Fruit fly (Drosophila melanogaster) whole organism, embryonic: Measurements from ENCODE around the gene prt.

Source experiments
- BtbVII ChIP-seq: fragments of 200-800 bp; sonication (Bioruptor generic); optimal IDR thresholded peaks from 3 replicates; lab custom pipeline; 2017; ENCODE audit warnings: missing biosample characterization, mild to moderate bottlenecking, missing genetic modification characterization
- C15 ChIP-seq: fragments of 200-800 bp; sonication (Bioruptor generic); IDR thresholded peaks from 3 replicates; pipeline ENCODE4 v1.3.6; 2022; ENCODE audit warnings: missing biosample characterization, missing genetic modification characterization
- CG10274 ChIP-seq: fragments of 200-800 bp; sonication (Bioruptor generic); optimal IDR thresholded peaks from 3 replicates; lab custom pipeline; 2017; ENCODE audit warnings: missing biosample characterization, mild to moderate bottlenecking, missing genetic modification characterization
- CG11398 ChIP-seq: fragments of 200-800 bp; sonication (Bioruptor generic); optimal IDR thresholded peaks from 2 replicates; lab custom pipeline; 2016; ENCODE audit warnings: missing biosample characterization, missing genetic modification characterization
- CG12219 ChIP-seq: fragments of 200-800 bp; sonication (Bioruptor generic); optimal IDR thresholded peaks from 3 replicates; lab custom pipeline; 2018; ENCODE audit warnings: missing biosample characterization, mild to moderate bottlenecking, missing genetic modification characterization
- CG12391 ChIP-seq: fragments of 200-800 bp; sonication (Bioruptor generic); optimal IDR thresholded peaks from 3 replicates; lab custom pipeline; 2018; ENCODE audit warnings: missing biosample characterization, mild to moderate bottlenecking, missing genetic modification characterization, moderate library complexity
- CG13894 ChIP-seq: fragments of 200-800 bp; sonication (Bioruptor generic); optimal IDR thresholded peaks from 3 replicates; lab custom pipeline; 2018; ENCODE audit warnings: missing biosample characterization, mild to moderate bottlenecking, missing genetic modification characterization, moderate library complexity
- CG15011 ChIP-seq: fragments of 200-800 bp; sonication (Bioruptor generic); optimal IDR thresholded peaks from 3 replicates; lab custom pipeline; 2018; ENCODE audit warnings: missing biosample characterization, mild to moderate bottlenecking, missing genetic modification characterization
- CG15269 ChIP-seq: fragments of 200-800 bp; sonication (Bioruptor generic); optimal IDR thresholded peaks from 2 replicates; lab custom pipeline; 2018; ENCODE audit warnings: missing biosample characterization, mild to moderate bottlenecking, missing genetic modification characterization, moderate library complexity
- CG1529 ChIP-seq: fragments of 200-800 bp; sonication (Bioruptor generic); optimal IDR thresholded peaks from 3 replicates; lab custom pipeline; 2018; ENCODE audit warnings: missing biosample characterization, missing genetic modification characterization
- CG15479 ChIP-seq: fragments of 200-800 bp; sonication (Bioruptor generic); optimal IDR thresholded peaks from 3 replicates; lab custom pipeline; 2019; ENCODE audit warnings: missing biosample characterization, mild to moderate bottlenecking, missing genetic modification characterization, moderate library complexity
- CG15514 ChIP-seq: fragments of 200-800 bp; sonication (Bioruptor generic); optimal IDR thresholded peaks from 3 replicates; lab custom pipeline; 2017; ENCODE audit warnings: missing biosample characterization, missing genetic modification characterization, mild to moderate bottlenecking, moderate library complexity, missing genetic modification reagents
- CG1647 ChIP-seq: fragments of 200-800 bp; sonication (Bioruptor generic); optimal IDR thresholded peaks from 3 replicates; lab custom pipeline; 2016; ENCODE audit warnings: missing biosample characterization, missing genetic modification characterization
- CG1792 ChIP-seq: fragments of 200-800 bp; sonication (Bioruptor generic); optimal IDR thresholded peaks from 2 replicates; lab custom pipeline; 2016; ENCODE audit warnings: missing biosample characterization, missing genetic modification characterization
- CG18599 ChIP-seq: fragments of 200-800 bp; sonication (Bioruptor generic); optimal IDR thresholded peaks from 3 replicates; lab custom pipeline; 2017; ENCODE audit warnings: missing biosample characterization, missing genetic modification characterization, mild to moderate bottlenecking, moderate library complexity, missing genetic modification reagents
- CG2116 ChIP-seq: fragments of 200-800 bp; sonication (Bioruptor generic); optimal IDR thresholded peaks from 3 replicates; lab custom pipeline; 2018; ENCODE audit warnings: missing biosample characterization, mild to moderate bottlenecking, missing genetic modification characterization
- CG2678 ChIP-seq: fragments of 200-800 bp; sonication (Bioruptor generic); optimal IDR thresholded peaks from 3 replicates; lab custom pipeline; 2019; ENCODE audit warnings: missing biosample characterization, mild to moderate bottlenecking, missing genetic modification characterization, moderate library complexity
- CG31365 ChIP-seq: fragments of 200-800 bp; sonication (Bioruptor generic); optimal IDR thresholded peaks from 2 replicates; lab custom pipeline; 2018; ENCODE audit warnings: missing biosample characterization, mild to moderate bottlenecking, missing genetic modification characterization
- CG34224 ChIP-seq: fragments of 200-800 bp; sonication (Bioruptor generic); IDR thresholded peaks from 3 replicates; pipeline ENCODE4 v1.3.6; 2022; ENCODE audit warnings: missing biosample characterization, missing genetic modification characterization; ENCODE audit not compliant: partially characterized antibody
- CG4854 ChIP-seq: fragments of 200-800 bp; sonication (Bioruptor generic); optimal IDR thresholded peaks from 2 replicates; lab custom pipeline; 2016; ENCODE audit warnings: missing biosample characterization, missing genetic modification characterization, inconsistent platforms
- CG5180 ChIP-seq: fragments of 200-800 bp; sonication (Bioruptor generic); optimal IDR thresholded peaks from 3 replicates; lab custom pipeline; 2017; ENCODE audit warnings: missing biosample characterization, missing genetic modification characterization, mild to moderate bottlenecking, moderate library complexity, missing genetic modification reagents
- CG6813 ChIP-seq: fragments of 200-800 bp; sonication (Bioruptor generic); optimal IDR thresholded peaks from 2 replicates; lab custom pipeline; 2017; ENCODE audit warnings: missing biosample characterization, missing genetic modification characterization, mild to moderate bottlenecking, moderate library complexity, missing genetic modification reagents
- CG8290 ChIP-seq, 3 experiments: fragments of 200-800 bp; sonication (Bioruptor generic); optimal IDR thresholded peaks; 2 replicates each; lab custom pipeline; 2016 to 2019; ENCODE audit warnings: missing biosample characterization in 3 of 3, missing genetic modification characterization in 3 of 3, mild to moderate bottlenecking in 2 of 3, moderate library complexity in 1 of 3
- CG9727 ChIP-seq: fragments of 200-800 bp; sonication (Bioruptor generic); optimal IDR thresholded peaks from 3 replicates; lab custom pipeline; 2017; ENCODE audit warnings: missing biosample characterization, mild to moderate bottlenecking, missing genetic modification characterization
- CkIIα-i1 ChIP-seq: fragments of 200-800 bp; sonication (Bioruptor generic); IDR thresholded peaks from 2 replicates; pipeline ENCODE4 v1.3.6; 2022; ENCODE audit warnings: missing biosample characterization, missing genetic modification characterization
- Ets65A ChIP-seq: fragments of 200-800 bp; sonication (Bioruptor generic); peaks from one replicate; lab custom pipeline; 2016; ENCODE audit warnings: missing biosample characterization, missing genetic modification characterization
- Med ChIP-seq: fragments of 200-800 bp; sonication (Bioruptor generic); peaks from one replicate; lab custom pipeline; 2016; ENCODE audit warnings: missing biosample characterization, missing genetic modification characterization, mild to moderate bottlenecking, inconsistent platforms, moderate library complexity
- NC2β ChIP-seq: fragments of 200-800 bp; sonication (Bioruptor generic); optimal IDR thresholded peaks from 2 replicates; lab custom pipeline; 2016; ENCODE audit warnings: missing biosample characterization, missing genetic modification characterization
- Oaz ChIP-seq: fragments of 200-800 bp; sonication (Bioruptor generic); IDR thresholded peaks from 2 replicates; pipeline ENCODE4 v1.3.6; 2022; ENCODE audit warnings: missing biosample characterization, missing genetic modification characterization
- PHDP ChIP-seq: fragments of 200-800 bp; sonication (Bioruptor generic); optimal IDR thresholded peaks from 3 replicates; lab custom pipeline; 2018; ENCODE audit warnings: missing biosample characterization, mild to moderate bottlenecking, missing genetic modification characterization, moderate library complexity
- Rx ChIP-seq: fragments of 200-800 bp; sonication (Bioruptor generic); IDR thresholded peaks from 2 replicates; pipeline ENCODE4 v1.3.6; 2022; ENCODE audit warnings: missing biosample characterization, missing genetic modification characterization
- Spps ChIP-seq: fragments of 200-800 bp; sonication (Bioruptor generic); optimal IDR thresholded peaks from 2 replicates; lab custom pipeline; 2018; ENCODE audit warnings: missing biosample characterization, mild to moderate bottlenecking, missing genetic modification characterization
- bcd ChIP-seq: fragments of 200-800 bp; sonication (Bioruptor generic); optimal IDR thresholded peaks from 2 replicates; lab custom pipeline; 2017; ENCODE audit warnings: missing biosample characterization, mild to moderate bottlenecking, missing genetic modification characterization
- br ChIP-seq: fragments of >200 bp; optimal IDR thresholded peaks from 2 replicates; lab custom pipeline; 2017
- cas ChIP-seq: fragments of 200-800 bp; sonication (Bioruptor generic); IDR thresholded peaks from 2 replicates; pipeline ENCODE4 v1.3.6; 2022; ENCODE audit warnings: missing biosample characterization, missing genetic modification characterization
- gro ChIP-seq: fragments of 200-800 bp; sonication (Bioruptor generic); optimal IDR thresholded peaks from 2 replicates; lab custom pipeline; 2016; ENCODE audit warnings: missing biosample characterization, missing genetic modification characterization
- hkb ChIP-seq, 2 experiments: fragments of 200-800 bp in 1 of 2; fragments of >200 bp in 1 of 2; sonication (Bioruptor generic) in 1 of 2; IDR thresholded peaks in 1 of 2; optimal IDR thresholded peaks in 1 of 2; 2 replicates each; pipeline versions ENCODE4 v1.3.6 to Lab custom; 2017 to 2022; ENCODE audit warnings: missing biosample characterization in 1 of 2, missing genetic modification characterization in 1 of 2
- lbe ChIP-seq: fragments of 200-800 bp; sonication (Bioruptor generic); optimal IDR thresholded peaks from 2 replicates; lab custom pipeline; 2016; ENCODE audit warnings: missing biosample characterization, mild to moderate bottlenecking, missing genetic modification characterization
- pho ChIP-seq: fragments of 200-800 bp; sonication (Bioruptor generic); optimal IDR thresholded peaks from 2 replicates; lab custom pipeline; 2016; ENCODE audit warnings: missing biosample characterization, missing genetic modification characterization
- pita ChIP-seq: fragments of 200-800 bp; sonication (Bioruptor generic); optimal IDR thresholded peaks from 2 replicates; lab custom pipeline; 2017; ENCODE audit warnings: missing biosample characterization, mild to moderate bottlenecking, missing genetic modification characterization
- pum ChIP-seq: fragments of 200-800 bp; sonication (Bioruptor generic); optimal IDR thresholded peaks from 2 replicates; lab custom pipeline; 2016; ENCODE audit warnings: missing biosample characterization, missing genetic modification characterization
- ranshi ChIP-seq: fragments of 200-800 bp; sonication (Bioruptor generic); IDR thresholded peaks from 2 replicates; pipeline ENCODE4 v1.3.6; 2022; ENCODE audit warnings: missing biosample characterization, missing genetic modification characterization
- repo ChIP-seq: fragments of 200-800 bp; sonication (Bioruptor generic); optimal IDR thresholded peaks from 2 replicates; lab custom pipeline; 2016; ENCODE audit warnings: missing biosample characterization, missing genetic modification characterization
- slp2 ChIP-seq: fragments of 200-800 bp; sonication (Bioruptor generic); optimal IDR thresholded peaks from 2 replicates; lab custom pipeline; 2016; ENCODE audit warnings: missing biosample characterization, missing genetic modification characterization
- sob ChIP-seq: fragments of 200-800 bp; sonication (Bioruptor generic); IDR thresholded peaks from 2 replicates; pipeline ENCODE4 v1.3.6; 2022; ENCODE audit warnings: missing biosample characterization, missing genetic modification characterization
- sqz ChIP-seq: fragments of 200-800 bp; sonication (Bioruptor generic); optimal IDR thresholded peaks from 3 replicates; lab custom pipeline; 2018; ENCODE audit warnings: missing biosample characterization, mild to moderate bottlenecking, missing genetic modification characterization
- ssp ChIP-seq: fragments of 200-800 bp; sonication (Bioruptor generic); IDR thresholded peaks from 2 replicates; pipeline ENCODE4 v1.3.6; 2022; ENCODE audit warnings: missing biosample characterization, missing genetic modification characterization
- stwl ChIP-seq: fragments of 200-800 bp; sonication (Bioruptor generic); optimal IDR thresholded peaks from 3 replicates; lab custom pipeline; 2018; ENCODE audit warnings: missing biosample characterization, mild to moderate bottlenecking, missing genetic modification characterization, moderate library complexity
- tll ChIP-seq, 2 experiments: fragments of 200-800 bp in 1 of 2; fragments of >200 bp in 1 of 2; sonication (Bioruptor generic) in 1 of 2; optimal IDR thresholded peaks; 2 replicates each; lab custom pipeline; 2017 to 2019; ENCODE audit warnings: missing biosample characterization in 2 of 2, missing genetic modification characterization in 2 of 2, mild to moderate bottlenecking in 1 of 2, moderate library complexity in 1 of 2
- vfl ChIP-seq: fragments of 200-800 bp; sonication (Bioruptor generic); optimal IDR thresholded peaks from 2 replicates; lab custom pipeline; 2016; ENCODE audit warnings: missing biosample characterization, missing genetic modification characterization

Gene prt

dm6 chr3R:23729066-23729465, 30.2 kb upstream of the prt start (continued):
- peak; percentile 29 for TF ChIP-seq CG11398
- no peak for TF ChIP-seq CG15479 (GFP tag; lab: Kevin White, UChicago)
- no peak for TF ChIP-seq pum (GFP tag; lab: Kevin White, UChicago)
- TF ChIP-seq CG34224 (GFP tag; lab: Robert Waterston, UW) = no peak
- TF ChIP-seq CG4854 = peak; percentile 19
- peak; percentile 65 for TF ChIP-seq PHDP (tag; lab: Kevin White, UChicago)
- peak; percentile 47 for TF ChIP-seq gro (GFP tag; lab: Kevin White, UChicago)
- TF ChIP-seq CG2678 (tag; lab: Kevin White, UChicago) = peak; percentile 67
- TF ChIP-seq sqz = peak; percentile 10
- TF ChIP-seq Med (GFP tag; lab: Kevin White, UChicago) = peak; percentile 87
- no peak for TF ChIP-seq br (lab: Kevin White, UChicago)
- TF ChIP-seq hkb (optimal IDR thresholded peaks at IDR 0.05; lab: Kevin White, UChicago) = no peak
- peak; percentile 54; the same call in 1 of the 2 replicates for TF ChIP-seq hkb (GFP tag; IDR thresholded peaks at IDR 0.05; lab: Robert Waterston, UW)
- TF ChIP-seq CG15269 (tag; lab: Kevin White, UChicago) = peak; percentile 27
- no peak for TF ChIP-seq CG1529 (GFP tag; lab: Kevin White, UChicago)
- no peak for TF ChIP-seq CG12391
- no peak for TF ChIP-seq CG1792
- 0 out of 2 replicates have a peak, but pooled peaks have one; percentile 32 for TF ChIP-seq ranshi
- TF ChIP-seq stwl (tag; lab: Kevin White, UChicago) = no peak
- TF ChIP-seq pho (GFP tag; lab: Kevin White, UChicago) = peak; percentile 52
- TF ChIP-seq CG12219 (GFP tag; lab: Kevin White, UChicago) = peak; percentile 45
- no peak for TF ChIP-seq Oaz
- TF ChIP-seq cas (GFP tag; lab: Robert Waterston, UW) = no peak
- peak; percentile 37 for TF ChIP-seq CG31365 (tag; lab: Kevin White, UChicago)
- no peak for TF ChIP-seq ssp (GFP tag; lab: Robert Waterston, UW)
- TF ChIP-seq CG5180 (GFP tag; lab: Kevin White, UChicago) = peak; percentile 3
- no peak for TF ChIP-seq Spps (tag; lab: Kevin White, UChicago)
- TF ChIP-seq CG6813 (GFP tag; lab: Kevin White, UChicago) = peak; percentile 86
- TF ChIP-seq pita (GFP tag; lab: Kevin White, UChicago) = no peak
- TF ChIP-seq Ets65A (GFP tag; lab: Kevin White, UChicago) = no peak
- TF ChIP-seq CG8290 (GFP tag; optimal IDR thresholded peaks at IDR 0.05; lab: Kevin White, UChicago) = no peak
- TF ChIP-seq CG8290 (tag; optimal IDR thresholded peaks at IDR 0.05; lab: Kevin White, UChicago) = peak in 1 of 2 experiments; percentile 78
- TF ChIP-seq vfl (GFP tag; lab: Kevin White, UChicago) = peak; percentile 3
- peak; percentile 12 for TF ChIP-seq bcd (GFP tag; lab: Kevin White, UChicago)
- peak; percentile 73 for TF ChIP-seq CG13894 (tag; lab: Kevin White, UChicago)
- peak; percentile 4 for TF ChIP-seq CG10274 (GFP tag; lab: Kevin White, UChicago)
- no peak for TF ChIP-seq C15
- TF ChIP-seq CG9727 = peak; percentile 47
- TF ChIP-seq BtbVII = peak; percentile 77
- TF ChIP-seq CG15514 (GFP tag; lab: Kevin White, UChicago) = peak; percentile 62
- peak; percentile 61; the same call in 1 of the 2 replicates for TF ChIP-seq sob (GFP tag; lab: Robert Waterston, UW)
- no peak for TF ChIP-seq CkIIα-i1 (GFP tag; lab: Robert Waterston, UW)
- peak; percentile 24 for TF ChIP-seq CG15011 (GFP tag; lab: Kevin White, UChicago)
- TF ChIP-seq Rx (GFP tag; lab: Robert Waterston, UW) = no peak
- TF ChIP-seq CG2116 = peak; percentile 2
- TF ChIP-seq repo (GFP tag; lab: Kevin White, UChicago) = no peak
- peak; percentile 86 for TF ChIP-seq CG18599 (GFP tag; lab: Kevin White, UChicago)
- no peak for TF ChIP-seq NC2β (GFP tag; lab: Kevin White, UChicago)
- TF ChIP-seq lbe (GFP tag; lab: Kevin White, UChicago) = no peak
- peak in 1 of 2 experiments; percentile 74 for TF ChIP-seq tll (GFP tag; optimal IDR thresholded peaks at IDR 0.05; lab: Kevin White, UChicago)
- TF ChIP-seq CG1647 (GFP tag; lab: Kevin White, UChicago) = no peak
- TF ChIP-seq slp2 = no peak
